Worm (Caenorhabditis elegans): ENCODE data around the gene srbc-49.

DNA sequence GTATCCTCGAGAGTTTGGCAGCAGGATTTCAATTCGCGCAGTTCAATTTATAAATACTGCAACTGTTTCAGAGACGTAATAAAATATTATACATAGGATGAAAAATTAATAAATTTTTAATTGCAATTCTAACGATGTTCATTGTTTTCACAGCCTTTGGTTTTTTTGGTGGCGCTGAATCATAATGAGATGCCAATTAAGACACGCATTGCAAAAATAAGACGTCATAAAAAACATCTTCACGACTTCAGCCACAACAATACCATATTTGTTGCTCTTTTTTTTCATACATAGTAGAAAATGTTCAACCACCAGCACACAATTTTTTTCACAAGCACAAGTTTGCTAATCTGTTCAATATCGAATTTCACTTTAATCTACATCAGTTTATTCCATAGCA, 50.8 kb downstream of the srbc-49 start, which contains the start of gene str-56:
- TF ChIP-seq nhr-237 (tag; optimal IDR thresholded peaks at IDR 0.05) (no peak), snpc-4 (tag; optimal IDR thresholded peaks at IDR 0.05) (no peak), egl-27 (tag; optimal IDR thresholded peaks at IDR 0.05) (no peak), ztf-4 (tag; optimal IDR thresholded peaks at IDR 0.05) (no peak), ZK546.5 (tag; optimal IDR thresholded peaks at IDR 0.05) (no peak), mdl-1 (tag; optimal IDR thresholded peaks at IDR 0.05) (no peak), aly-2 (tag; optimal IDR thresholded peaks at IDR 0.05) (no peak), lin-15B (tag; optimal IDR thresholded peaks at IDR 0.05) (no peak), pha-4 (tag; optimal IDR thresholded peaks at IDR 0.05) (no peak), unc-62 (GFP tag; optimal IDR thresholded peaks at IDR 0.05) (no peak), lin-39 (tag; optimal IDR thresholded peaks at IDR 0.05) (no peak)

All from whole organism, L3 larva.